Worm (Caenorhabditis elegans) whole organism, midembryonic: ENCODE data around the gene C34C12.1.

Source experiments
- T22C8.4 ChIP-seq: fragments of 200-800 bp; sonication (Bioruptor generic); IDR thresholded peaks from 2 replicates; pipeline ENCODE4 v1.3.6; 2022; ENCODE audit warnings: missing genetic modification characterization, missing compliant biosample characterization
- cog-1 ChIP-seq: sonication (generic microtip); optimal IDR thresholded peaks from 2 replicates; lab custom pipeline; 2016; ENCODE audit warnings: missing genetic modification characterization, missing compliant biosample characterization
- flt-1 ChIP-seq: fragments of 200-800 bp; sonication (Bioruptor generic); IDR thresholded peaks from 2 replicates; pipeline ENCODE4 v1.3.6; 2022; ENCODE audit warnings: missing genetic modification characterization, missing compliant biosample characterization
- klf-2 ChIP-seq: fragments of 200-800 bp; sonication (Bioruptor generic); conservative IDR thresholded peaks from 2 replicates; pipeline ENCODE4 v1.3.6; 2022; ENCODE audit warnings: missing genetic modification reagents, missing genetic modification characterization, missing compliant biosample characterization
- med-1 ChIP-seq: sonication (generic microtip); optimal IDR thresholded peaks from 2 replicates; lab custom pipeline; 2017; ENCODE audit warnings: missing genetic modification characterization, mild to moderate bottlenecking, missing compliant biosample characterization, antibody characterized with exemption, missing genetic modification reagents; ENCODE audit not compliant: insufficient read depth
- ref-1 ChIP-seq: fragments of 200-800 bp; sonication (Bioruptor generic); conservative IDR thresholded peaks from 2 replicates; pipeline ENCODE4 v1.3.6; 2022; ENCODE audit warnings: missing genetic modification reagents, missing genetic modification characterization, missing compliant biosample characterization
- tab-1 ChIP-seq: fragments of 200-800 bp; sonication (Bioruptor generic); IDR thresholded peaks from 2 replicates; pipeline ENCODE4 v1.3.6; 2022; ENCODE audit warnings: missing genetic modification characterization, missing compliant biosample characterization
- ztf-23 ChIP-seq: fragments of 200-800 bp; sonication (Bioruptor generic); IDR thresholded peaks from 2 replicates; pipeline ENCODE4 v1.3.6; 2022; ENCODE audit warnings: missing genetic modification reagents, missing genetic modification characterization, missing compliant biosample characterization
- ztf-29 ChIP-seq: fragments of 200-800 bp; sonication (Bioruptor generic); IDR thresholded peaks from 2 replicates; pipeline ENCODE4 v1.3.6; 2022; ENCODE audit warnings: missing genetic modification reagents, missing genetic modification characterization, missing compliant biosample characterization

Gene C34C12.1

ce11 chrIII:3476245-3476644 is 22.1 kb downstream of the C34C12.1 start:
- TF ChIP-seq ztf-23 (GFP tag; lab: Robert Waterston, UW) (no peak), klf-2 (GFP tag; lab: Robert Waterston, UW) (peak; percentile 56; the same call in 1 of the 2 replicates), tab-1 (no peak), med-1 (GFP tag; lab: Kevin White, UChicago) (no peak), ztf-29 (GFP tag; lab: Robert Waterston, UW) (no peak), cog-1 (peak; percentile 66), T22C8.4 (GFP tag; lab: Robert Waterston, UW) (no peak), flt-1 (GFP tag; lab: Robert Waterston, UW) (0 out of 2 replicates have a peak, but pooled peaks have one; percentile 29), ref-1 (no peak)

ce11 chrIII:3477375-3477774 is 23.2 kb downstream of the C34C12.1 start:
- no peak for TF ChIP-seq ztf-23 (GFP tag; lab: Robert Waterston, UW)
- no peak for TF ChIP-seq ztf-29 (GFP tag; lab: Robert Waterston, UW)
- no peak for TF ChIP-seq tab-1
- no peak for TF ChIP-seq klf-2 (GFP tag; lab: Robert Waterston, UW)
- TF ChIP-seq T22C8.4 (GFP tag; lab: Robert Waterston, UW), result no peak
- no peak for TF ChIP-seq ref-1
- TF ChIP-seq cog-1, result no peak

- no peak for TF ChIP-seq tab-1
- TF ChIP-seq klf-2 (GFP tag; lab: Robert Waterston, UW), result no peak
- no peak for TF ChIP-seq flt-1 (GFP tag; lab: Robert Waterston, UW)
- TF ChIP-seq ztf-23 (GFP tag; lab: Robert Waterston, UW), result no peak
- TF ChIP-seq ztf-29 (GFP tag; lab: Robert Waterston, UW), result no peak
- TF ChIP-seq med-1 (GFP tag; lab: Kevin White, UChicago), result no peak
- TF ChIP-seq cog-1, result no peak
- no peak for TF ChIP-seq ref-1
- TF ChIP-seq T22C8.4 (GFP tag; lab: Robert Waterston, UW), result no peak
Observed at ce11 chrIII:3478795-3479398, 24.8 kb downstream of the C34C12.1 start.

- no peak for TF ChIP-seq ztf-23 (GFP tag; lab: Robert Waterston, UW)
- TF ChIP-seq med-1 (GFP tag; lab: Kevin White, UChicago), result no peak
- TF ChIP-seq ztf-29 (GFP tag; lab: Robert Waterston, UW), result no peak
- no peak for TF ChIP-seq tab-1
- TF ChIP-seq T22C8.4 (GFP tag; lab: Robert Waterston, UW), result no peak
- no peak for TF ChIP-seq cog-1
- TF ChIP-seq ref-1, result no peak
- TF ChIP-seq klf-2 (GFP tag; lab: Robert Waterston, UW), result no peak
- TF ChIP-seq flt-1 (GFP tag; lab: Robert Waterston, UW), result no peak
Observed at ce11 chrIII:3480236-3480635, 26.1 kb downstream of the C34C12.1 start.

DNA sequence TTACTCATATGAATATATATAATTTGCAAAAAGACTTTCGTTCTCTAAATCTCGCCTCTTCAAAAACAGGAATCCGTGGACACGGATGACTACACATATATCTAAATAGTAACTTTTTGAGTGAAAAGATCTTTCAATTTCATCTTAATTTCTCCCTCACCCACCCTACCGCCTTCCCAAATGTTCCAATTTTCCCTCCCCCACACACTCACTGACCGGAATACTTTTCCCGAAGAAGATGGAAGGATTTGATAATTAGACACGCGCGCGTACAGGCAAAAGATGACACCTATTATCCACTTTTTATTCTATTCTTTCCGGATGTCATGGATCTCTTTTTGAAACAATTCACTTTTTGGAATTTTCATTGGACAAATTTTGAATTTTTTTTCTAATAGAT is 26.8 kb downstream of the C34C12.1 start:
- TF ChIP-seq ztf-23 (GFP tag; lab: Robert Waterston, UW) (no peak), med-1 (GFP tag; lab: Kevin White, UChicago) (no peak), cog-1 (no peak), ztf-29 (GFP tag; lab: Robert Waterston, UW) (no peak), tab-1 (no peak), T22C8.4 (GFP tag; lab: Robert Waterston, UW) (no peak), klf-2 (GFP tag; lab: Robert Waterston, UW) (no peak), flt-1 (GFP tag; lab: Robert Waterston, UW) (no peak), ref-1 (no peak)

ce11 chrIII:3482291-3482690 is 28.1 kb downstream of the C34C12.1 start, which contains the start of gene C34C12.6:
Gene C34C12.6, plus strand, starts transcription at chrIII:3482591.
- no peak for TF ChIP-seq ref-1
- no peak for TF ChIP-seq ztf-29 (GFP tag; lab: Robert Waterston, UW)
- no peak for TF ChIP-seq med-1 (GFP tag; lab: Kevin White, UChicago)
- no peak for TF ChIP-seq ztf-23 (GFP tag; lab: Robert Waterston, UW)

DNA sequence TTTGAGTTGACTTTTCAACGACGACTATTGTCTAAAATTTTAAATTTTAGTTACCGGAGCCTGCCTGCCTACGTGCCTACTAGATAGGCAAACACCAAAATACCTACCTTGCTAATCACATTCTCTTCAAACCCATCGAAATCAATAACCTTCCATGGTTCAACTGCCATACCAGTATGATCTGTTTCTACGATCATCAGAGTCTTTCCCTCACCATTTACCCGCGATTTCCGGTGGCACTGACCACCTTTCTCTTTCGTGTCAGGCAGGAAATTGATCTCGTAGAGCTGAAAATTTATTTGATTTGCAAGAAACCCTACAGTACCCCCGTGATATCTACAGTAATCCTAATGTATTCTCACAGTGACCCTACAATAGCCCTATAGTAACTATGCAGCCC is 30.9 kb downstream of the C34C12.1 start:
- TF ChIP-seq ref-1, result no peak
- TF ChIP-seq T22C8.4 (GFP tag; lab: Robert Waterston, UW), result no peak
- TF ChIP-seq med-1 (GFP tag; lab: Kevin White, UChicago), result no peak
- TF ChIP-seq flt-1 (GFP tag; lab: Robert Waterston, UW), result no peak
- TF ChIP-seq ztf-29 (GFP tag; lab: Robert Waterston, UW), result no peak
- TF ChIP-seq cog-1, result no peak
- no peak for TF ChIP-seq klf-2 (GFP tag; lab: Robert Waterston, UW)
- TF ChIP-seq tab-1, result no peak
- no peak for TF ChIP-seq ztf-23 (GFP tag; lab: Robert Waterston, UW)

DNA sequence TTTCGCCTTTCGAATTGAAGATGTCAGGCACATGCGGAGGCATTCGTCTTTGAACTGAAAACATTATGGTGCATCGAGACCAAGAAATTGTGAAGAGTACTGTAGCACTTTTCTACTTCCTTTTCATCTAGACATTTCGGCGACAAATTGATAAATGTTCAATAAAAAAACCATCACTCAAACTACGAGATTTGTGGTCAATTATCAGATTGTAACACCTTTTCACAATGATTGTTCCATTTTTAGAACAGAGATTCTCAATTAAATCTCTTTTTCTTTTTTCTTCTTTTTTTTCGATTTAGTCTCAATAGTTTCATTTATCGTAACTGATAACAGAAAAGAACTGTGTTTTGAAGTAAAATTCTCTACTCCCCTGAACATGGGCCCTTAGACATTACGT is 31.9 kb downstream of the C34C12.1 start:
- TF ChIP-seq ref-1, result no peak
- no peak for TF ChIP-seq ztf-29 (GFP tag; lab: Robert Waterston, UW)
- TF ChIP-seq tab-1, result no peak

ce11 chrIII:3487133-3487532 is 33.0 kb downstream of the C34C12.1 start:
- TF ChIP-seq klf-2 (GFP tag; lab: Robert Waterston, UW) (no peak), ztf-29 (GFP tag; lab: Robert Waterston, UW) (no peak), ztf-23 (GFP tag; lab: Robert Waterston, UW) (no peak), T22C8.4 (GFP tag; lab: Robert Waterston, UW) (no peak), med-1 (GFP tag; lab: Kevin White, UChicago) (no peak), flt-1 (GFP tag; lab: Robert Waterston, UW) (no peak)

ce11 chrIII:3488224-3488623 is 34.1 kb downstream of the C34C12.1 start, which contains the start of gene C34C12.7:
Gene C34C12.7, minus strand, starts transcription at chrIII:3488341.
- TF ChIP-seq flt-1 (GFP tag; lab: Robert Waterston, UW) (no peak), med-1 (GFP tag; lab: Kevin White, UChicago) (no peak), tab-1 (no peak)
